Worm (Caenorhabditis elegans) whole organism, L4 larva: ENCODE measurements around the gene Y37A1B.7.

Experiments used
- D1046.2 ChIP-seq: fragments of 200-800 bp; sonication (Bioruptor generic); IDR thresholded peaks from 2 replicates; pipeline ENCODE4 v1.3.6; 2022; ENCODE audit warnings: missing genetic modification characterization, missing compliant biosample characterization
- F10B5.3 ChIP-seq: sonication (generic microtip); optimal IDR thresholded peaks from 2 replicates; lab custom pipeline; 2016; ENCODE audit warnings: mild to moderate bottlenecking, missing genetic modification characterization, missing compliant biosample characterization
- F26F4.8 ChIP-seq: fragments of 200-800 bp; sonication (Bioruptor generic); conservative IDR thresholded peaks from 2 replicates; pipeline ENCODE4 v1.3.6; 2022; ENCODE audit warnings: missing genetic modification characterization, missing compliant biosample characterization
- F44E2.7 ChIP-seq: fragments of 200-800 bp; sonication (Bioruptor generic); IDR thresholded peaks from 2 replicates; pipeline ENCODE4 v2.1.2; 2022; ENCODE audit warnings: missing genetic modification characterization, missing compliant biosample characterization
- T20F7.1 ChIP-seq: fragments of 200-800 bp; sonication (Bioruptor generic); optimal IDR thresholded peaks from 2 replicates; lab custom pipeline; 2018; ENCODE audit warnings: mild to moderate bottlenecking, missing genetic modification characterization, missing compliant biosample characterization
- Y105C5A.15 ChIP-seq: fragments of 200-800 bp; sonication (Bioruptor generic); IDR thresholded peaks from 2 replicates; pipeline ENCODE4 v1.3.6; 2022; ENCODE audit warnings: missing genetic modification characterization, missing compliant biosample characterization
- Y48G9A.11 ChIP-seq: fragments of 200-800 bp; sonication (Bioruptor generic); IDR thresholded peaks from 2 replicates; pipeline ENCODE4 v1.3.6; 2022; ENCODE audit warnings: missing genetic modification reagents, missing genetic modification characterization, missing compliant biosample characterization
- Y5F2A.4 ChIP-seq: fragments of 200-800 bp; sonication (Bioruptor generic); optimal IDR thresholded peaks from 2 replicates; lab custom pipeline; 2018; ENCODE audit warnings: mild to moderate bottlenecking, missing genetic modification characterization, missing compliant biosample characterization
- ZK546.5 ChIP-seq, 2 experiments: sonication (generic microtip); optimal IDR thresholded peaks; 2 replicates each; lab custom pipeline; 2017; ENCODE audit warnings: missing biosample characterization in 2 of 2, missing genetic modification characterization in 2 of 2
- aha-1 ChIP-seq: fragments of 150-350 bp; peaks from one replicate; lab custom pipeline; 2014; ENCODE audit warnings: missing biosample characterization, missing genetic modification characterization
- arid-1 ChIP-seq: fragments of 200-800 bp; sonication (Bioruptor generic); conservative IDR thresholded peaks from 2 replicates; pipeline ENCODE4 v1.3.6; 2022; ENCODE audit warnings: missing genetic modification reagents, missing genetic modification characterization, missing compliant biosample characterization
- ceh-20 ChIP-seq: fragments of 200-800 bp; sonication (Bioruptor generic); IDR thresholded peaks from 2 replicates; pipeline ENCODE4 v1.3.6; 2022; ENCODE audit warnings: missing genetic modification reagents, missing genetic modification characterization, missing compliant biosample characterization
- ceh-32 ChIP-seq: sonication (generic microtip); optimal IDR thresholded peaks from 2 replicates; lab custom pipeline; 2016; ENCODE audit warnings: mild to moderate bottlenecking, missing genetic modification characterization, missing compliant biosample characterization; ENCODE audit not compliant: poor library complexity
- ceh-44 ChIP-seq: fragments of 200-800 bp; sonication (Bioruptor generic); IDR thresholded peaks from 2 replicates; pipeline ENCODE4 v1.3.6; 2022; ENCODE audit warnings: missing genetic modification reagents, missing genetic modification characterization, missing compliant biosample characterization
- ceh-62 ChIP-seq: sonication (generic microtip); optimal IDR thresholded peaks from 2 replicates; lab custom pipeline; 2017; ENCODE audit warnings: missing biosample characterization, missing genetic modification characterization
- ceh-82 ChIP-seq: sonication (generic microtip); optimal IDR thresholded peaks from 2 replicates; lab custom pipeline; 2017; ENCODE audit warnings: missing biosample characterization, missing genetic modification characterization
- ctbp-1 ChIP-seq: fragments of 200-800 bp; sonication (Bioruptor generic); IDR thresholded peaks from 2 replicates; pipeline ENCODE4 v1.3.6; 2022; ENCODE audit warnings: missing genetic modification reagents, missing genetic modification characterization, missing compliant biosample characterization
- daf-8 ChIP-seq: fragments of 200-800 bp; sonication (Bioruptor generic); IDR thresholded peaks from 2 replicates; pipeline ENCODE4 v1.3.6; 2022; ENCODE audit warnings: missing genetic modification characterization, missing compliant biosample characterization
- dmd-8 ChIP-seq: fragments of 200-800 bp; sonication (Bioruptor generic); IDR thresholded peaks from 2 replicates; pipeline ENCODE4 v1.3.6; 2022; ENCODE audit warnings: missing genetic modification characterization, missing compliant biosample characterization
- dmd-9 ChIP-seq: fragments of 200-800 bp; sonication (Bioruptor generic); IDR thresholded peaks from 2 replicates; pipeline ENCODE4 v1.3.6; 2022; ENCODE audit warnings: missing genetic modification reagents, missing genetic modification characterization, missing compliant biosample characterization
- duxl-1 ChIP-seq: sonication (generic microtip); optimal IDR thresholded peaks from 2 replicates; lab custom pipeline; 2016; ENCODE audit warnings: mild to moderate bottlenecking, missing genetic modification characterization, moderate library complexity, missing compliant biosample characterization; ENCODE audit not compliant: poor library complexity
- dve-1 ChIP-seq: sonication (generic microtip); optimal IDR thresholded peaks from 2 replicates; lab custom pipeline; 2017; ENCODE audit warnings: antibody characterized with exemption, mild to moderate bottlenecking, missing genetic modification characterization, missing compliant biosample characterization; ENCODE audit not compliant: insufficient read depth
- egl-27 ChIP-seq: sonication (generic microtip); optimal IDR thresholded peaks from 3 replicates; lab custom pipeline; 2017; ENCODE audit warnings: missing biosample characterization, missing genetic modification reagents, missing genetic modification characterization
- egl-43 ChIP-seq: fragments of 200-800 bp; sonication (Bioruptor generic); IDR thresholded peaks from 2 replicates; pipeline ENCODE4 v1.3.6; 2022; ENCODE audit warnings: missing genetic modification reagents, missing genetic modification characterization, missing compliant biosample characterization
- fos-1 ChIP-seq: fragments of 150-350 bp; optimal IDR thresholded peaks from 2 replicates; lab custom pipeline; 2014; ENCODE audit warnings: missing biosample characterization, missing genetic modification characterization
- hlh-11 ChIP-seq: fragments of 200-800 bp; sonication (Bioruptor generic); optimal IDR thresholded peaks from 2 replicates; lab custom pipeline; 2018; ENCODE audit warnings: mild to moderate bottlenecking, missing genetic modification characterization, missing compliant biosample characterization
- lim-7 ChIP-seq: fragments of 200-800 bp; sonication (Bioruptor generic); IDR thresholded peaks from 2 replicates; pipeline ENCODE4 v1.3.6; 2022; ENCODE audit warnings: missing genetic modification characterization, missing compliant biosample characterization
- lin-1 ChIP-seq: fragments of 200-800 bp; sonication (Bioruptor generic); IDR thresholded peaks from 2 replicates; pipeline ENCODE4 v1.3.6; 2022; ENCODE audit warnings: missing genetic modification reagents, missing genetic modification characterization, missing compliant biosample characterization
- lin-29 ChIP-seq: fragments of 200-800 bp; sonication (Bioruptor generic); IDR thresholded peaks from 2 replicates; pipeline ENCODE4 v1.3.6; 2022; ENCODE audit warnings: missing genetic modification reagents, missing genetic modification characterization, missing compliant biosample characterization
- lsy-2 ChIP-seq, 2 experiments: fragments of 150-350 bp in 1 of 2; sonication (generic microtip) in 1 of 2; optimal IDR thresholded peaks; 2 replicates each; lab custom pipeline; 2014 to 2017; ENCODE audit warnings: missing biosample characterization in 2 of 2, missing genetic modification characterization in 2 of 2
- mdt-29 ChIP-seq: fragments of 200-800 bp; sonication (Bioruptor generic); IDR thresholded peaks from 2 replicates; pipeline ENCODE4 v1.3.6; 2022; ENCODE audit warnings: missing genetic modification reagents, missing genetic modification characterization, missing compliant biosample characterization
- mep-1 ChIP-seq: fragments of 150-350 bp; sonication (generic microtip); optimal IDR thresholded peaks from 3 replicates; lab custom pipeline; 2014; ENCODE audit warnings: missing biosample characterization, missing genetic modification characterization
- mxl-2 ChIP-seq: fragments of 200-800 bp; sonication (Bioruptor generic); conservative IDR thresholded peaks from 2 replicates; pipeline ENCODE4 v1.3.6; 2022; ENCODE audit warnings: missing genetic modification reagents, missing genetic modification characterization, missing compliant biosample characterization
- nhr-237 ChIP-seq: sonication (generic microtip); optimal IDR thresholded peaks from 2 replicates; lab custom pipeline; 2017; ENCODE audit warnings: missing biosample characterization, missing genetic modification characterization
- nhr-25 ChIP-seq: sonication (generic microtip); optimal IDR thresholded peaks from 2 replicates; lab custom pipeline; 2017; ENCODE audit warnings: missing genetic modification characterization, mild to moderate bottlenecking, missing compliant biosample characterization, antibody characterized with exemption, moderate library complexity, borderline replicate concordance; ENCODE audit not compliant: insufficient read depth
- nhr-48 ChIP-seq: sonication (generic microtip); optimal IDR thresholded peaks from 2 replicates; lab custom pipeline; 2016; ENCODE audit warnings: mild to moderate bottlenecking, missing genetic modification characterization, missing compliant biosample characterization
- nhr-6 ChIP-seq: fragments of 150-350 bp; optimal IDR thresholded peaks from 2 replicates; lab custom pipeline; 2014; ENCODE audit warnings: missing biosample characterization, missing genetic modification characterization
- nhr-77 ChIP-seq: fragments of 150-350 bp; optimal IDR thresholded peaks from 2 replicates; lab custom pipeline; 2014; ENCODE audit warnings: missing biosample characterization, missing genetic modification characterization
- php-3 ChIP-seq: fragments of 200-800 bp; sonication (Bioruptor generic); IDR thresholded peaks from 2 replicates; pipeline ENCODE4 v1.3.6; 2022; ENCODE audit warnings: missing genetic modification reagents, missing genetic modification characterization, missing compliant biosample characterization
- pqm-1 ChIP-seq: sonication (generic microtip); optimal IDR thresholded peaks from 2 replicates; lab custom pipeline; 2017; ENCODE audit warnings: missing biosample characterization, missing genetic modification characterization
- rbr-2 ChIP-seq: sonication (generic microtip); optimal IDR thresholded peaks from 2 replicates; lab custom pipeline; 2016; ENCODE audit warnings: missing genotype, missing genetic modification characterization, missing compliant biosample characterization
- snpc-1.2 ChIP-seq: fragments of 200-800 bp; sonication (Bioruptor generic); IDR thresholded peaks from 2 replicates; pipeline ENCODE4 v1.3.6; 2022; ENCODE audit warnings: missing genetic modification reagents, missing genetic modification characterization, missing compliant biosample characterization
- snpc-4 ChIP-seq: fragments of 150-350 bp; optimal IDR thresholded peaks from 2 replicates; lab custom pipeline; 2014; ENCODE audit warnings: missing biosample characterization, missing genetic modification characterization
- spr-1 ChIP-seq: sonication (generic microtip); optimal IDR thresholded peaks from 2 replicates; lab custom pipeline; 2016; ENCODE audit warnings: mild to moderate bottlenecking, missing genetic modification characterization, missing compliant biosample characterization
- zip-11 ChIP-seq: fragments of 200-800 bp; sonication (Bioruptor generic); IDR thresholded peaks from 2 replicates; pipeline ENCODE4 v1.3.6; 2022; ENCODE audit warnings: missing genetic modification characterization, missing compliant biosample characterization
- ztf-7 ChIP-seq: fragments of 150-350 bp; optimal IDR thresholded peaks from 2 replicates; lab custom pipeline; 2014; ENCODE audit warnings: missing biosample characterization, missing genetic modification characterization

Y37A1B.7 gene

ce11 chrIV:14072011-14072649 is 28.6 kb upstream of the Y37A1B.7 start (continued):
- no peak for TF ChIP-seq snpc-4 (tag; lab: Kevin White, UChicago)
- TF ChIP-seq nhr-48 (tag; lab: Kevin White, UChicago) = no peak
- no peak for TF ChIP-seq ctbp-1 (GFP tag; lab: Robert Waterston, UW)
- no peak for TF ChIP-seq T20F7.1
- 0 out of 2 replicates have a peak, but pooled peaks have one; percentile 12 for TF ChIP-seq Y48G9A.11 (GFP tag; lab: Robert Waterston, UW)
- TF ChIP-seq Y5F2A.4 = peak; percentile 52
- TF ChIP-seq dmd-8 (GFP tag; lab: Robert Waterston, UW) = no peak
- no peak for TF ChIP-seq mdt-29 (GFP tag; lab: Robert Waterston, UW)
- TF ChIP-seq pqm-1 (tag; lab: Kevin White, UChicago) = no peak
- no peak for TF ChIP-seq ceh-32
- no peak for TF ChIP-seq ZK546.5 (tag; optimal IDR thresholded peaks at IDR 0.05; lab: Kevin White, UChicago)

- TF ChIP-seq aha-1 (tag; lab: Kevin White, UChicago) (no peak), snpc-1.2 (peak; percentile 60), daf-8 (GFP tag; lab: Robert Waterston, UW) (no peak), egl-43 (GFP tag; lab: Robert Waterston, UW) (peak; percentile 43; the same call in 1 of the 2 replicates), zip-11 (GFP tag; lab: Robert Waterston, UW) (no peak), spr-1 (no peak), duxl-1 (tag; lab: Kevin White, UChicago) (no peak), dmd-9 (peak; percentile 59; the same call in 1 of the 2 replicates), arid-1 (no peak), lin-1 (no peak), dve-1 (tag; lab: Kevin White, UChicago) (no peak), Y105C5A.15 (GFP tag; lab: Robert Waterston, UW) (0 out of 2 replicates have a peak, but pooled peaks have one; percentile 62), mdt-29 (GFP tag; lab: Robert Waterston, UW) (no peak)
Observed at ce11 chrIV:14071466-14071865, 27.9 kb upstream of the Y37A1B.7 start, which contains the start of gene ccar-1. Gene ccar-1, plus strand, starts transcription at chrIV:14071548.

- no peak for TF ChIP-seq F10B5.3 (tag; lab: Kevin White, UChicago)
- no peak for TF ChIP-seq F44E2.7
- TF ChIP-seq ceh-62 = no peak
- peak; percentile 43; the same call in 1 of the 2 replicates for TF ChIP-seq ceh-44 (GFP tag; lab: Robert Waterston, UW)
- TF ChIP-seq nhr-48 (tag; lab: Kevin White, UChicago) = no peak
- TF ChIP-seq nhr-237 (tag; lab: Kevin White, UChicago) = no peak
- peak; percentile 89 for TF ChIP-seq mep-1 (tag; lab: Kevin White, UChicago)
- no peak for TF ChIP-seq F26F4.8
- no peak for TF ChIP-seq lim-7
- peak; percentile 56 for TF ChIP-seq rbr-2 (tag; lab: Kevin White, UChicago)
- peak; percentile 9 for TF ChIP-seq nhr-77
- no peak for TF ChIP-seq fos-1 (tag; lab: Kevin White, UChicago)
- TF ChIP-seq lin-29 = no peak
- TF ChIP-seq egl-27 = no peak
- TF ChIP-seq nhr-25 (tag; lab: Kevin White, UChicago) = peak; percentile 70
- no peak for TF ChIP-seq D1046.2 (GFP tag; lab: Robert Waterston, UW)
- TF ChIP-seq duxl-1 (tag; lab: Kevin White, UChicago) = no peak
- TF ChIP-seq ctbp-1 (GFP tag; lab: Robert Waterston, UW) = 0 out of 2 replicates have a peak, but pooled peaks have one; percentile 29
- TF ChIP-seq php-3 (GFP tag; lab: Robert Waterston, UW) = no peak
- TF ChIP-seq pqm-1 (tag; lab: Kevin White, UChicago) = no peak
- no peak for TF ChIP-seq Y5F2A.4
- no peak for TF ChIP-seq dmd-9
- TF ChIP-seq ceh-32 = no peak
- TF ChIP-seq ztf-7 (tag; lab: Kevin White, UChicago) = peak; percentile 80
- no peak for TF ChIP-seq ceh-82 (tag; lab: Kevin White, UChicago)
- peak; percentile 7 for TF ChIP-seq spr-1
- peak; percentile 37; the same call in 1 of the 2 replicates for TF ChIP-seq ceh-20 (GFP tag; lab: Robert Waterston, UW)
- peak; percentile 68 for TF ChIP-seq hlh-11 (tag; lab: Kevin White, UChicago)
- TF ChIP-seq lsy-2 (tag; optimal IDR thresholded peaks at IDR 0.05; lab: Kevin White, UChicago) = peak; percentile 19 to 90
- no peak for TF ChIP-seq mxl-2 (GFP tag; lab: Robert Waterston, UW)
- TF ChIP-seq nhr-6 (tag; lab: Kevin White, UChicago) = peak; percentile 78
Observed at ce11 chrIV:14070992-14071289, 27.4 kb upstream of the Y37A1B.7 start.
